Fruit fly (Drosophila melanogaster) whole organism, embryonic: ENCODE results near the gene RfC3.
A peak's percentile ranks its signal among the peaks of the same experiment; 100 is the strongest.

Experiments used
- Atf-2 ChIP-seq: fragments of 200-800 bp; sonication (Bioruptor generic); optimal IDR thresholded peaks from 2 replicates; lab custom pipeline; 2016; ENCODE audit warnings: missing biosample characterization, missing genetic modification characterization
- Bdp1 ChIP-seq: fragments of 200-800 bp; sonication (Bioruptor generic); optimal IDR thresholded peaks from 3 replicates; lab custom pipeline; 2016; ENCODE audit warnings: missing biosample characterization, missing genetic modification characterization
- Bgb ChIP-seq: fragments of 200-800 bp; sonication (Bioruptor generic); IDR thresholded peaks from 2 replicates; pipeline ENCODE4 v1.3.6; 2022; ENCODE audit warnings: missing biosample characterization, missing genetic modification characterization; ENCODE audit not compliant: partially characterized antibody
- Blimp-1 ChIP-seq: fragments of 200-800 bp; sonication (Bioruptor generic); optimal IDR thresholded peaks from 3 replicates; lab custom pipeline; 2018; ENCODE audit warnings: missing biosample characterization, missing genetic modification characterization, mild to moderate bottlenecking, moderate library complexity, missing genetic modification reagents
- CG12236 ChIP-seq: fragments of 200-800 bp; sonication (Bioruptor generic); optimal IDR thresholded peaks from 2 replicates; lab custom pipeline; 2016; ENCODE audit warnings: missing biosample characterization, missing genetic modification characterization
- CG13123 ChIP-seq: fragments of 200-800 bp; sonication (Bioruptor generic); optimal IDR thresholded peaks from 2 replicates; lab custom pipeline; 2016; ENCODE audit warnings: missing biosample characterization, missing genetic modification characterization
- CG15479 ChIP-seq: fragments of 200-800 bp; sonication (Bioruptor generic); optimal IDR thresholded peaks from 3 replicates; lab custom pipeline; 2019; ENCODE audit warnings: missing biosample characterization, mild to moderate bottlenecking, missing genetic modification characterization, moderate library complexity
- CG16813 ChIP-seq: fragments of 200-800 bp; sonication (Bioruptor generic); IDR thresholded peaks from 3 replicates; pipeline ENCODE4 v1.3.6; 2022; ENCODE audit warnings: missing biosample characterization, missing genetic modification characterization; ENCODE audit not compliant: partially characterized antibody
- CG17359 ChIP-seq: fragments of 200-800 bp; sonication (Bioruptor generic); optimal IDR thresholded peaks from 3 replicates; lab custom pipeline; 2018; ENCODE audit warnings: missing biosample characterization, mild to moderate bottlenecking, missing genetic modification characterization, moderate library complexity
- CG2116 ChIP-seq: fragments of 200-800 bp; sonication (Bioruptor generic); optimal IDR thresholded peaks from 3 replicates; lab custom pipeline; 2018; ENCODE audit warnings: missing biosample characterization, mild to moderate bottlenecking, missing genetic modification characterization
- CG31224 ChIP-seq: fragments of 200-800 bp; sonication (Bioruptor generic); IDR thresholded peaks from 2 replicates; pipeline ENCODE4 v1.3.6; 2022; ENCODE audit warnings: missing biosample characterization, missing genetic modification characterization
- CG31365 ChIP-seq: fragments of 200-800 bp; sonication (Bioruptor generic); optimal IDR thresholded peaks from 2 replicates; lab custom pipeline; 2018; ENCODE audit warnings: missing biosample characterization, mild to moderate bottlenecking, missing genetic modification characterization
- CG32532 ChIP-seq: fragments of 200-800 bp; sonication (Bioruptor generic); IDR thresholded peaks from 2 replicates; pipeline ENCODE4 v1.3.6; 2022; ENCODE audit warnings: missing biosample characterization, missing genetic modification characterization
- CG3726 ChIP-seq: fragments of 200-800 bp; sonication (Bioruptor generic); IDR thresholded peaks from 3 replicates; pipeline ENCODE4, ENCODE4 v1.3.6; 2022; ENCODE audit warnings: missing biosample characterization, missing genetic modification characterization
- CG4820 ChIP-seq: fragments of 200-800 bp; sonication (Bioruptor generic); optimal IDR thresholded peaks from 3 replicates; lab custom pipeline; 2016; ENCODE audit warnings: missing biosample characterization, missing genetic modification characterization
- CG5245 ChIP-seq: fragments of 200-800 bp; sonication (Bioruptor generic); optimal IDR thresholded peaks from 3 replicates; lab custom pipeline; 2016; ENCODE audit warnings: missing biosample characterization, missing genetic modification characterization
- CG6254 ChIP-seq: fragments of 200-800 bp; sonication (Bioruptor generic); optimal IDR thresholded peaks from 3 replicates; lab custom pipeline; 2017; ENCODE audit warnings: mild to moderate bottlenecking, missing biosample characterization, missing genetic modification reagents, missing genetic modification characterization
- CG6765 ChIP-seq: fragments of 200-800 bp; sonication (Bioruptor generic); optimal IDR thresholded peaks from 3 replicates; lab custom pipeline; 2017; ENCODE audit warnings: missing biosample characterization, mild to moderate bottlenecking, missing genetic modification characterization
- CG6813 ChIP-seq: fragments of 200-800 bp; sonication (Bioruptor generic); optimal IDR thresholded peaks from 2 replicates; lab custom pipeline; 2017; ENCODE audit warnings: missing biosample characterization, missing genetic modification characterization, mild to moderate bottlenecking, moderate library complexity, missing genetic modification reagents
- CG8478 ChIP-seq: fragments of >200 bp; optimal IDR thresholded peaks from 2 replicates; lab custom pipeline; 2018
- CG8765 ChIP-seq: fragments of 200-800 bp; sonication (Bioruptor generic); IDR thresholded peaks from 2 replicates; pipeline ENCODE4 v1.3.6; 2022; ENCODE audit warnings: missing biosample characterization, missing genetic modification characterization
- CoRest ChIP-seq: fragments of 200-800 bp; sonication (Bioruptor generic); optimal IDR thresholded peaks from 3 replicates; lab custom pipeline; 2018; ENCODE audit warnings: missing biosample characterization, mild to moderate bottlenecking, missing genetic modification characterization, moderate library complexity
- Dad ChIP-seq: fragments of 200-800 bp; sonication (Bioruptor generic); optimal IDR thresholded peaks from 3 replicates; lab custom pipeline; 2016; ENCODE audit warnings: missing biosample characterization, missing genetic modification characterization
- Drgx ChIP-seq: fragments of 200-800 bp; sonication (Bioruptor generic); IDR thresholded peaks from 2 replicates; pipeline ENCODE4 v1.3.6; 2022; ENCODE audit warnings: missing biosample characterization, missing genetic modification characterization
- E2f2 ChIP-seq: fragments of 200-800 bp; sonication (Bioruptor generic); IDR thresholded peaks from 2 replicates; pipeline ENCODE4 v1.3.6; 2022; ENCODE audit warnings: missing biosample characterization, missing genetic modification characterization
- ERR ChIP-seq: fragments of 200-800 bp; sonication (Bioruptor generic); optimal IDR thresholded peaks from 2 replicates; lab custom pipeline; 2016; ENCODE audit warnings: missing biosample characterization, missing genetic modification characterization
- Fer3 ChIP-seq: fragments of 200-800 bp; sonication (Bioruptor generic); optimal IDR thresholded peaks from 2 replicates; lab custom pipeline; 2018; ENCODE audit warnings: missing biosample characterization, mild to moderate bottlenecking, missing genetic modification characterization, moderate library complexity
- HLH4C ChIP-seq: fragments of 200-800 bp; sonication (Bioruptor generic); IDR thresholded peaks from 3 replicates; pipeline ENCODE4 v1.3.6; 2022; ENCODE audit warnings: missing biosample characterization, missing genetic modification characterization; ENCODE audit not compliant: partially characterized antibody
- HmgD ChIP-seq: fragments of 200-800 bp; sonication (Bioruptor generic); optimal IDR thresholded peaks from 3 replicates; lab custom pipeline; 2016; ENCODE audit warnings: missing biosample characterization, missing genetic modification characterization
- Hmr ChIP-seq: fragments of 200-800 bp; sonication (Bioruptor generic); optimal IDR thresholded peaks from 3 replicates; lab custom pipeline; 2017; ENCODE audit warnings: mild to moderate bottlenecking, missing biosample characterization, missing genetic modification reagents, missing genetic modification characterization
- Lhr ChIP-seq: fragments of 200-800 bp; sonication (Bioruptor generic); optimal IDR thresholded peaks from 3 replicates; lab custom pipeline; 2017; ENCODE audit warnings: mild to moderate bottlenecking, missing biosample characterization, missing genetic modification reagents, missing genetic modification characterization
- Max ChIP-seq: fragments of 200-800 bp; sonication (Bioruptor generic); optimal IDR thresholded peaks from 2 replicates; lab custom pipeline; 2016; ENCODE audit warnings: missing biosample characterization, mild to moderate bottlenecking, missing genetic modification characterization
- Opbp ChIP-seq: fragments of 200-800 bp; sonication (Bioruptor generic); IDR thresholded peaks from 3 replicates; pipeline ENCODE4 v1.3.6; 2022; ENCODE audit warnings: missing biosample characterization, missing genetic modification characterization; ENCODE audit not compliant: partially characterized antibody
- PHDP ChIP-seq: fragments of 200-800 bp; sonication (Bioruptor generic); optimal IDR thresholded peaks from 3 replicates; lab custom pipeline; 2018; ENCODE audit warnings: missing biosample characterization, mild to moderate bottlenecking, missing genetic modification characterization, moderate library complexity
- TFAM ChIP-seq: fragments of 200-800 bp; sonication (Bioruptor generic); optimal IDR thresholded peaks from 2 replicates; lab custom pipeline; 2017; ENCODE audit warnings: missing biosample characterization, missing genetic modification characterization, inconsistent platforms
- Tbp ChIP-seq: fragments of >200 bp; optimal IDR thresholded peaks from 2 replicates; lab custom pipeline; 2018; ENCODE audit warnings: missing biosample characterization, missing genetic modification characterization
- Usf ChIP-seq: fragments of 200-800 bp; sonication (Bioruptor generic); optimal IDR thresholded peaks from 2 replicates; lab custom pipeline; 2017; ENCODE audit warnings: missing genotype, missing biosample characterization, missing genetic modification characterization
- caup ChIP-seq: fragments of 200-800 bp; sonication (Bioruptor generic); optimal IDR thresholded peaks from 3 replicates; lab custom pipeline; 2017; ENCODE audit warnings: missing biosample characterization, mild to moderate bottlenecking, missing genetic modification characterization, moderate library complexity; ENCODE audit not compliant: severe bottlenecking
- chinmo ChIP-seq: fragments of 200-800 bp; sonication (Bioruptor generic); IDR thresholded peaks from 4 replicates; pipeline ENCODE4 v1.3.6; 2022; ENCODE audit warnings: missing biosample characterization, missing genetic modification characterization; ENCODE audit not compliant: partially characterized antibody
- corto ChIP-seq: fragments of 200-800 bp; sonication (Bioruptor generic); optimal IDR thresholded peaks from 2 replicates; lab custom pipeline; 2016; ENCODE audit warnings: missing biosample characterization, mild to moderate bottlenecking, missing genetic modification characterization, moderate library complexity
- dati ChIP-seq: fragments of 200-800 bp; sonication (Bioruptor generic); IDR thresholded peaks from 2 replicates; pipeline ENCODE4 v1.3.6; 2022; ENCODE audit warnings: missing biosample characterization, missing genetic modification characterization
- dimm ChIP-seq: fragments of 200-800 bp; sonication (Bioruptor generic); IDR thresholded peaks from 2 replicates; pipeline ENCODE4 v1.3.6; 2022; ENCODE audit warnings: missing biosample characterization, missing genetic modification characterization
- exex ChIP-seq: fragments of 200-800 bp; sonication (Bioruptor generic); optimal IDR thresholded peaks from 4 replicates; lab custom pipeline; 2018; ENCODE audit warnings: missing biosample characterization, mild to moderate bottlenecking, missing genetic modification characterization, moderate library complexity
- luna ChIP-seq: fragments of 200-800 bp; sonication (Bioruptor generic); optimal IDR thresholded peaks from 2 replicates; lab custom pipeline; 2016; ENCODE audit warnings: missing biosample characterization, missing genetic modification characterization
- schlank ChIP-seq: fragments of 200-800 bp; sonication (Bioruptor generic); optimal IDR thresholded peaks from 2 replicates; lab custom pipeline; 2018; ENCODE audit warnings: missing biosample characterization, mild to moderate bottlenecking, missing genetic modification characterization
- tgo ChIP-seq: fragments of 200-800 bp; sonication (Bioruptor generic); IDR thresholded peaks from 3 replicates; pipeline ENCODE4 v1.3.6; 2022; ENCODE audit warnings: missing biosample characterization, missing genetic modification characterization
- trem ChIP-seq: fragments of 200-800 bp; optimal IDR thresholded peaks from 3 replicates; lab custom pipeline; 2019; ENCODE audit warnings: missing biosample characterization, mild to moderate bottlenecking, missing genetic modification characterization, moderate library complexity
- usp ChIP-seq: fragments of >200 bp; optimal IDR thresholded peaks from 2 replicates; lab custom pipeline; 2017; ENCODE audit warnings: missing biosample characterization, missing genetic modification characterization
- wdn ChIP-seq: fragments of 200-800 bp; sonication (Bioruptor generic); IDR thresholded peaks from 2 replicates; pipeline ENCODE4 v1.3.6; 2022; ENCODE audit warnings: missing biosample characterization, missing genetic modification characterization
- zen2 ChIP-seq: fragments of 200-800 bp; sonication (Bioruptor generic); IDR thresholded peaks from 3 replicates; pipeline ENCODE4 v1.3.6; 2022; ENCODE audit warnings: missing biosample characterization, missing genetic modification characterization; ENCODE audit not compliant: partially characterized antibody

Gene RfC3

DNA sequence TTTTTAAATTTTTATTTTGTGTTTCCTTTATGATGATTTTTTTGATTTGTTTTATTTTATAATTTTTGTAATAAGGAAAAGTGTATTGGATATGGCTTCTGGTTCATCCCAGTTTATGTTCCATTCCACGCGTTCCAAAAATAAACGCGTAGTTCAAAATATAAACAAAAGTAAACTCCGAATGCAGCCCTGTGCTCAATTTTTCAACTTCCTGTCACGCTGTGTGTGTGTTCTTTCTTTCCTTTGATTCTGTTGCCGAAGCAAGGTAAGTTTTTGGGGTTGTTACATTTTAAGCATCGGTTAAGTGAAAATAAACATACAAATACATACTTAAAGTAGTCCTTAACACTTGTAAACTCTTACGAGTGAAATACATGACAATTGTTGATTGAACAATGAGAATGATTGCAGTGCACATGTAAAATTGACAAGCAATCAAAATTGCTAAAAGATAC is 10.8 kb upstream of the RfC3 start, which contains the start of the genes Ip259 and RpS27A (continued):
- no peak for TF ChIP-seq corto
- TF ChIP-seq Lhr (GFP tag; lab: Kevin White, UChicago) = peak; percentile 74
- TF ChIP-seq Atf-2 (GFP tag; lab: Kevin White, UChicago) = peak; percentile 47
- TF ChIP-seq PHDP (tag; lab: Kevin White, UChicago) = peak; percentile 71
- peak; percentile 30 for TF ChIP-seq CG13123
- TF ChIP-seq Hmr = no peak
- peak; percentile 83 for TF ChIP-seq CG32532 (GFP tag; lab: Robert Waterston, UW)
- TF ChIP-seq CG8765 (GFP tag; lab: Robert Waterston, UW) = 0 out of 2 replicates have a peak, but pooled peaks have one; percentile 48
- peak; percentile 86 for TF ChIP-seq CG6765 (GFP tag; lab: Kevin White, UChicago)
- peak; percentile 86 for TF ChIP-seq Max
- peak; percentile 62 for TF ChIP-seq CG31224 (GFP tag; lab: Robert Waterston, UW)
- no peak for TF ChIP-seq Tbp (GFP tag; lab: Kevin White, UChicago)
- no peak for TF ChIP-seq Blimp-1 (GFP tag; lab: Kevin White, UChicago)
- TF ChIP-seq Dad (GFP tag; lab: Kevin White, UChicago) = peak; percentile 65
- TF ChIP-seq exex (tag; lab: Kevin White, UChicago) = no peak
- no peak for TF ChIP-seq HLH4C (GFP tag; lab: Robert Waterston, UW)
- peak; percentile 55 for TF ChIP-seq trem (tag; lab: Kevin White, UChicago)
- TF ChIP-seq dati (GFP tag; lab: Robert Waterston, UW) = peak; percentile 58
- peak; percentile 65 for TF ChIP-seq CoRest
- TF ChIP-seq caup (GFP tag; lab: Kevin White, UChicago) = peak; percentile 93
- TF ChIP-seq tgo (GFP tag; lab: Robert Waterston, UW) = peak; percentile 55
- TF ChIP-seq Fer3 = peak; percentile 85
- no peak for TF ChIP-seq Bdp1 (GFP tag; lab: Kevin White, UChicago)
- peak; percentile 45 for TF ChIP-seq CG4820
- peak; percentile 98 for TF ChIP-seq CG2116 (GFP tag; lab: Kevin White, UChicago)
- no peak for TF ChIP-seq TFAM (GFP tag; lab: Kevin White, UChicago)
- no peak for TF ChIP-seq zen2
- peak; percentile 7 for TF ChIP-seq CG5245 (GFP tag; lab: Kevin White, UChicago)
- peak; percentile 56 for TF ChIP-seq luna (GFP tag; lab: Kevin White, UChicago)
- no peak for TF ChIP-seq CG15479 (GFP tag; lab: Kevin White, UChicago)
- TF ChIP-seq Drgx (GFP tag; lab: Robert Waterston, UW) = 0 out of 2 replicates have a peak, but pooled peaks have one; percentile 5
- TF ChIP-seq Opbp (GFP tag; lab: Robert Waterston, UW) = no peak; the same call in 2 of the 3 replicates
- no peak for TF ChIP-seq CG8478
- TF ChIP-seq CG17359 (tag; lab: Kevin White, UChicago) = peak; percentile 75
- TF ChIP-seq CG3726 (GFP tag; lab: Robert Waterston, UW) = no peak
- peak; percentile 54 for TF ChIP-seq schlank (tag; lab: Kevin White, UChicago)
- TF ChIP-seq CG31365 = peak; percentile 42
- TF ChIP-seq dimm (GFP tag; lab: Robert Waterston, UW) = no peak
- TF ChIP-seq wdn (GFP tag; lab: Robert Waterston, UW) = peak; percentile 54; the same call in 1 of the 2 replicates
- TF ChIP-seq CG16813 (GFP tag; lab: Robert Waterston, UW) = no peak
- no peak for TF ChIP-seq usp (GFP tag; lab: Kevin White, UChicago)
- peak; percentile 18 for TF ChIP-seq CG6254 (GFP tag; lab: Kevin White, UChicago)
- peak; percentile 83 for TF ChIP-seq CG6813 (GFP tag; lab: Kevin White, UChicago)
- TF ChIP-seq CG12236 (GFP tag; lab: Kevin White, UChicago) = peak; percentile 9
- peak; percentile 35 for TF ChIP-seq HmgD (GFP tag; lab: Kevin White, UChicago)
- TF ChIP-seq Usf = peak; percentile 78
- TF ChIP-seq chinmo (GFP tag; lab: Robert Waterston, UW) = no peak
- TF ChIP-seq Bgb (GFP tag; lab: Robert Waterston, UW) = peak; percentile 16; the same call in 1 of the 2 replicates
- peak; percentile 27; the same call in 1 of the 2 replicates for TF ChIP-seq E2f2 (GFP tag; lab: Robert Waterston, UW)
- TF ChIP-seq ERR = no peak
